Worm (Caenorhabditis elegans): Measurements from ENCODE around the gene fdgt-1.

- TF ChIP-seq W03F9.2 (tag; optimal IDR thresholded peaks at IDR 0.05) = no peak
- no peak for TF ChIP-seq dao-5 (tag; optimal IDR thresholded peaks at IDR 0.05)
Observed at ce11 chrII:1474807-1475206, 29.6 kb upstream of the fdgt-1 start.

All from whole organism, L4/young adult.